Fruit fly (Drosophila melanogaster): ENCODE measurements around the gene CG13065.
A peak's percentile ranks its signal among the peaks of the same experiment; 100 is the strongest.

CG13065 gene

dm6 chr3L:16285346-16285911 lies 8.2 kb downstream of the CG13065 start, which contains the start of gene CG13047 (continued):
- TF ChIP-seq Hr51 (GFP tag; optimal IDR thresholded peaks at IDR 0.05) (peak in 1 of 2 experiments; percentile 54), CG7839 (tag; optimal IDR thresholded peaks at IDR 0.05) (peak; percentile 25), chinmo (GFP tag; IDR thresholded peaks at IDR 0.05; ENCODE audit: partially characterized antibody) (0 out of 4 replicates have a peak, but pooled peaks have one; percentile 24), CG11398 (GFP tag; optimal IDR thresholded peaks at IDR 0.05) (no peak), phol (tag; optimal IDR thresholded peaks at IDR 0.05) (peak; percentile 22), Sox102F (GFP tag; optimal IDR thresholded peaks at IDR 0.05) (peak; percentile 36), gem (tag; optimal IDR thresholded peaks at IDR 0.05) (peak; percentile 29), otp (GFP tag; IDR thresholded peaks at IDR 0.05) (no peak), row (GFP tag; IDR thresholded peaks at IDR 0.05) (0 out of 3 replicates have a peak, but pooled peaks have one; percentile 11), CG13424 (tag; optimal IDR thresholded peaks at IDR 0.05) (peak; percentile 24), sim (GFP tag; IDR thresholded peaks at IDR 0.05) (no peak), CG10431 (GFP tag; optimal IDR thresholded peaks at IDR 0.05) (no peak), CG2875 (GFP tag; optimal IDR thresholded peaks at IDR 0.05) (no peak), D19B (GFP tag; optimal IDR thresholded peaks at IDR 0.05) (no peak), mirr (GFP tag; optimal IDR thresholded peaks at IDR 0.05) (no peak), CG6791 (GFP tag; IDR thresholded peaks at IDR 0.05; ENCODE audit: partially characterized antibody) (no peak), unpg (GFP tag; optimal IDR thresholded peaks at IDR 0.05) (peak; percentile 2), crc (GFP tag; optimal IDR thresholded peaks at IDR 0.05) (no peak), nmo (GFP tag; optimal IDR thresholded peaks at IDR 0.05) (peak; percentile 9), CG10462 (GFP tag; optimal IDR thresholded peaks at IDR 0.05) (no peak), CrebB (tag; optimal IDR thresholded peaks at IDR 0.05) (no peak), ato (GFP tag; IDR thresholded peaks at IDR 0.05; ENCODE audit: partially characterized antibody) (no peak), tgo (GFP tag; IDR thresholded peaks at IDR 0.05) (0 out of 3 replicates have a peak, but pooled peaks have one; percentile 21), ERR (GFP tag; optimal IDR thresholded peaks at IDR 0.05) (no peak), Blimp-1 (GFP tag; optimal IDR thresholded peaks at IDR 0.05) (peak; percentile 7), CG2889 (GFP tag; IDR thresholded peaks at IDR 0.05) (no peak), wdn (GFP tag; IDR thresholded peaks at IDR 0.05) (no peak), dmrt99B (tag; optimal IDR thresholded peaks at IDR 0.05) (peak; percentile 44), p53 (GFP tag; optimal IDR thresholded peaks at IDR 0.05) (no peak)

dm6 chr3L:16286258-16286657 lies 9.0 kb downstream of the CG13065 start:
- TF ChIP-seq bbx (GFP tag; IDR thresholded peaks at IDR 0.05; ENCODE audit: partially characterized antibody), result no peak
- no peak for TF ChIP-seq CG18764 (GFP tag; optimal IDR thresholded peaks at IDR 0.05)
- TF ChIP-seq CG33213 (GFP tag; optimal IDR thresholded peaks at IDR 0.05), result no peak
- no peak for TF ChIP-seq CG3065 (GFP tag; optimal IDR thresholded peaks at IDR 0.05)
- TF ChIP-seq CG11560 (tag; IDR thresholded peaks at IDR 0.05), result no peak
- TF ChIP-seq dmrt99B (tag; optimal IDR thresholded peaks at IDR 0.05), result peak; percentile 67
- TF ChIP-seq amos (GFP tag; IDR thresholded peaks at IDR 0.05; ENCODE audit: partially characterized antibody), result no peak
- no peak for TF ChIP-seq CG10274 (GFP tag; optimal IDR thresholded peaks at IDR 0.05)
- no peak for TF ChIP-seq Trl (optimal IDR thresholded peaks at IDR 0.05)
- no peak for TF ChIP-seq Trl (GFP tag; optimal IDR thresholded peaks at IDR 0.05)
- TF ChIP-seq repo (GFP tag; optimal IDR thresholded peaks at IDR 0.05), result no peak
- TF ChIP-seq CG14441 (GFP tag; IDR thresholded peaks at IDR 0.05), result peak; percentile 57
- peak; percentile 9 for TF ChIP-seq gcm (GFP tag; optimal IDR thresholded peaks at IDR 0.05)
- no peak for TF ChIP-seq Mrtf (GFP tag; IDR thresholded peaks at IDR 0.05)
- TF ChIP-seq Oli (tag; optimal IDR thresholded peaks at IDR 0.05), result peak; percentile 44
- no peak for TF ChIP-seq crp (GFP tag; optimal IDR thresholded peaks at IDR 0.05)
- TF ChIP-seq Max (GFP tag; optimal IDR thresholded peaks at IDR 0.05), result no peak
- no peak for TF ChIP-seq CG10267 (tag; optimal IDR thresholded peaks at IDR 0.05)
- TF ChIP-seq BEAF-32 (GFP tag; optimal IDR thresholded peaks at IDR 0.05), result no peak
- TF ChIP-seq wor (GFP tag; IDR thresholded peaks at IDR 0.05), result no peak
- TF ChIP-seq Hr78 (GFP tag; optimal IDR thresholded peaks at IDR 0.05), result no peak
- no peak for TF ChIP-seq ken (GFP tag; IDR thresholded peaks at IDR 0.05)
